Fruit fly (Drosophila melanogaster) whole organism, adult: ENCODE measurements around the gene CG13476.

Experiments
- CG33017 ChIP-seq: fragments of 200-800 bp; sonication (Bioruptor generic); optimal IDR thresholded peaks from 2 replicates; lab custom pipeline; 2018; ENCODE audit warnings: missing biosample characterization, mild to moderate bottlenecking, missing genetic modification characterization, moderate library complexity
- cic ChIP-seq: fragments of 200-800 bp; sonication (Bioruptor generic); optimal IDR thresholded peaks from 2 replicates; lab custom pipeline; 2017; ENCODE audit warnings: missing biosample characterization, mild to moderate bottlenecking, missing genetic modification characterization, moderate library complexity

- TF ChIP-seq CG33017 (tag; lab: Kevin White, UChicago) (no peak), cic (GFP tag; lab: Kevin White, UChicago) (no peak)
These were observed 26.5 kb downstream of the CG13476 start for dm6 chr3L:14731790-14732189.
